Worm (Caenorhabditis elegans): ENCODE measurements around the gene W10G11.3.

The W10G11.3 gene

ce11 chrII:3562419-3562818 is at the start of gene W10G11.3:
Gene W10G11.3 (minus strand): TSS chrII:3562519.
- TF ChIP-seq lsy-2 (tag; optimal IDR thresholded peaks at IDR 0.05) (no peak), pha-4 (tag; optimal IDR thresholded peaks at IDR 0.05) (no peak), elt-3 (tag; optimal IDR thresholded peaks at IDR 0.05) (no peak), M03D4.4 (tag; optimal IDR thresholded peaks at IDR 0.05) (no peak), unc-62 (GFP tag; optimal IDR thresholded peaks at IDR 0.05) (no peak), drap-1 (GFP tag; optimal IDR thresholded peaks at IDR 0.05) (no peak), unc-120 (tag; optimal IDR thresholded peaks at IDR 0.05; ENCODE audit: poor library complexity, severe bottlenecking) (no peak), nhr-28 (tag; optimal IDR thresholded peaks at IDR 0.05) (no peak), nhr-2 (tag; optimal IDR thresholded peaks at IDR 0.05) (no peak), snpc-4 (tag; optimal IDR thresholded peaks at IDR 0.05) (no peak), mab-5 (tag; optimal IDR thresholded peaks at IDR 0.05) (no peak), nhr-12 (tag; optimal IDR thresholded peaks at IDR 0.05) (no peak), mep-1 (tag; optimal IDR thresholded peaks at IDR 0.05) (no peak), tbx-8 (GFP tag; optimal IDR thresholded peaks at IDR 0.05) (no peak), hlh-1 (tag; optimal IDR thresholded peaks at IDR 0.05) (no peak), sem-2 (GFP tag; optimal IDR thresholded peaks at IDR 0.05) (no peak), sptf-1 (tag; optimal IDR thresholded peaks at IDR 0.05) (no peak), cnd-1 (tag; optimal IDR thresholded peaks at IDR 0.05) (no peak)

ce11 chrII:3609764-3610163 is 47.4 kb upstream of the W10G11.3 start, which contains the start of gene Y49F6A.5:
Gene Y49F6A.5 (minus strand): TSS chrII:3609864.
- no peak for TF ChIP-seq nhr-76 (tag; optimal IDR thresholded peaks at IDR 0.05)
- TF ChIP-seq lin-13 (tag; optimal IDR thresholded peaks at IDR 0.05), result no peak
- TF ChIP-seq nhr-28 (tag; optimal IDR thresholded peaks at IDR 0.05), result no peak
- TF ChIP-seq hlh-1 (tag; optimal IDR thresholded peaks at IDR 0.05), result no peak
- TF ChIP-seq drap-1 (GFP tag; optimal IDR thresholded peaks at IDR 0.05), result no peak
- no peak for TF ChIP-seq ham-2 (GFP tag; optimal IDR thresholded peaks at IDR 0.05)
- no peak for TF ChIP-seq tbx-8 (GFP tag; optimal IDR thresholded peaks at IDR 0.05)
- no peak for TF ChIP-seq flh-1 (GFP tag; optimal IDR thresholded peaks at IDR 0.05)
- no peak for TF ChIP-seq ceh-43 (GFP tag; optimal IDR thresholded peaks at IDR 0.05)
- no peak for TF ChIP-seq ztf-11 (tag; optimal IDR thresholded peaks at IDR 0.05)
- no peak for TF ChIP-seq unc-62 (GFP tag; optimal IDR thresholded peaks at IDR 0.05)
- no peak for TF ChIP-seq nhr-2 (tag; optimal IDR thresholded peaks at IDR 0.05)
- TF ChIP-seq unc-39 (tag; optimal IDR thresholded peaks at IDR 0.05), result no peak
- TF ChIP-seq bed-3 (GFP tag; optimal IDR thresholded peaks at IDR 0.05), result no peak

ce11 chrII:3604578-3604977 is 42.3 kb upstream of the W10G11.3 start:
- TF ChIP-seq mls-2 (tag; optimal IDR thresholded peaks at IDR 0.05) (no peak), elt-3 (tag; optimal IDR thresholded peaks at IDR 0.05) (no peak), ces-1 (GFP tag; optimal IDR thresholded peaks at IDR 0.05) (no peak), pha-4 (tag; optimal IDR thresholded peaks at IDR 0.05) (no peak), zip-8 (tag; optimal IDR thresholded peaks at IDR 0.05) (no peak)

ce11 chrII:3598721-3599120 is 36.4 kb upstream of the W10G11.3 start, which contains the start of gene Y49F6A.11:
Gene Y49F6A.11 (minus strand): TSS chrII:3598821.
- no peak for TF ChIP-seq ceh-39 (tag; optimal IDR thresholded peaks at IDR 0.05)
- no peak for TF ChIP-seq blmp-1 (tag; optimal IDR thresholded peaks at IDR 0.05)
- TF ChIP-seq ham-2 (GFP tag; optimal IDR thresholded peaks at IDR 0.05), result no peak
- TF ChIP-seq elt-3 (tag; optimal IDR thresholded peaks at IDR 0.05), result no peak

- TF ChIP-seq nhr-237 (tag; optimal IDR thresholded peaks at IDR 0.05) (no peak), hlh-1 (tag; optimal IDR thresholded peaks at IDR 0.05) (no peak), ham-2 (GFP tag; optimal IDR thresholded peaks at IDR 0.05) (no peak), drap-1 (GFP tag; optimal IDR thresholded peaks at IDR 0.05) (no peak), unc-120 (tag; optimal IDR thresholded peaks at IDR 0.05; ENCODE audit: poor library complexity, severe bottlenecking) (no peak), blmp-1 (tag; optimal IDR thresholded peaks at IDR 0.05) (no peak), ceh-43 (GFP tag; optimal IDR thresholded peaks at IDR 0.05) (no peak), ztf-11 (tag; optimal IDR thresholded peaks at IDR 0.05) (no peak), nhr-12 (tag; optimal IDR thresholded peaks at IDR 0.05) (no peak), tbx-8 (GFP tag; optimal IDR thresholded peaks at IDR 0.05) (no peak)
Observed at ce11 chrII:3595339-3595738, 33.0 kb upstream of the W10G11.3 start, which contains the start of gene Y49F6A.12. Gene Y49F6A.12 (plus strand): TSS chrII:3595639.

Data from whole organism, mixed stage, embryonic.